Fruit fly (Drosophila melanogaster): Measurements from ENCODE around the gene CG7567.
A peak's percentile ranks its signal among the peaks of the same experiment; 100 is the strongest.

The CG7567 gene

dm6 chr3R:29549945-29550344 is 38.0 kb downstream of the CG7567 start (continued):
- TF ChIP-seq az2 (GFP tag; optimal IDR thresholded peaks at IDR 0.05) (peak; percentile 14), CG16779 (GFP tag; IDR thresholded peaks at IDR 0.05) (no peak), phol (tag; optimal IDR thresholded peaks at IDR 0.05) (peak; percentile 27), fd102C (GFP tag; optimal IDR thresholded peaks at IDR 0.05) (peak; percentile 51), dmrt11E (tag; optimal IDR thresholded peaks at IDR 0.05) (peak; percentile 68), Hmr (GFP tag; optimal IDR thresholded peaks at IDR 0.05) (no peak), CG15696 (tag; optimal IDR thresholded peaks at IDR 0.05) (peak; percentile 27), CG14710 (tag; optimal IDR thresholded peaks at IDR 0.05) (peak; percentile 1), gem (tag; optimal IDR thresholded peaks at IDR 0.05) (peak; percentile 16), CG16815 (GFP tag; optimal IDR thresholded peaks at IDR 0.05) (peak; percentile 17), ara (GFP tag; IDR thresholded peaks at IDR 0.05) (peak; percentile 32; the same call in 1 of the 2 replicates), CG9727 (GFP tag; optimal IDR thresholded peaks at IDR 0.05) (peak; percentile 26), row (GFP tag; IDR thresholded peaks at IDR 0.05) (peak; percentile 23; the same call in 2 of the 3 replicates), CG10959 (GFP tag; IDR thresholded peaks at IDR 0.05) (peak; percentile 45; the same call in 1 of the 2 replicates), CG31388 (GFP tag; optimal IDR thresholded peaks at IDR 0.05) (no peak), chif (GFP tag; optimal IDR thresholded peaks at IDR 0.05) (peak in 1 of 2 experiments; percentile 45), trh (GFP tag; optimal IDR thresholded peaks at IDR 0.05) (no peak), nerfin-2 (GFP tag; IDR thresholded peaks at IDR 0.05; ENCODE audit: partially characterized antibody) (no peak), Trl (optimal IDR thresholded peaks at IDR 0.05) (no peak), Trl (GFP tag; optimal IDR thresholded peaks at IDR 0.05) (peak; percentile 19), prd (optimal IDR thresholded peaks at IDR 0.05) (no peak), prd (GFP tag; IDR thresholded peaks at IDR 0.05) (peak; percentile 65), CG30431 (GFP tag; optimal IDR thresholded peaks at IDR 0.05) (peak; percentile 26), lola (GFP tag; optimal IDR thresholded peaks at IDR 0.05) (peak in 1 of 3 experiments; percentile 11), CG2712 (tag; optimal IDR thresholded peaks at IDR 0.05) (peak; percentile 33)

dm6 chr3R:29549157-29549556 is 38.7 kb downstream of the CG7567 start:
- TF ChIP-seq prd (optimal IDR thresholded peaks at IDR 0.05), result no peak
- TF ChIP-seq prd (GFP tag; IDR thresholded peaks at IDR 0.05), result 0 out of 3 replicates have a peak, but pooled peaks have one; percentile 1
- no peak for TF ChIP-seq dpn (GFP tag; optimal IDR thresholded peaks at IDR 0.05)
- TF ChIP-seq D19A (tag; optimal IDR thresholded peaks at IDR 0.05), result peak; percentile 90

dm6 chr3R:29548751-29549150 is 39.2 kb downstream of the CG7567 start:
- TF ChIP-seq CG2120 (GFP tag; optimal IDR thresholded peaks at IDR 0.05), result no peak
- TF ChIP-seq CG10366 (GFP tag; IDR thresholded peaks at IDR 0.05), result no peak
- TF ChIP-seq chif (GFP tag; optimal IDR thresholded peaks at IDR 0.05), result peak in 1 of 2 experiments; percentile 29
- no peak for TF ChIP-seq PHDP (tag; optimal IDR thresholded peaks at IDR 0.05)
- TF ChIP-seq tll (GFP tag; optimal IDR thresholded peaks at IDR 0.05), result peak in 1 of 2 experiments; percentile 84
- TF ChIP-seq sens (GFP tag), result peak; percentile 68
- no peak for TF ChIP-seq Dbx (GFP tag; IDR thresholded peaks at IDR 0.05)
- no peak for TF ChIP-seq Abd-B (GFP tag; optimal IDR thresholded peaks at IDR 0.05)
- TF ChIP-seq sd (tag; optimal IDR thresholded peaks at IDR 0.05), result no peak
- TF ChIP-seq CG9727 (GFP tag; optimal IDR thresholded peaks at IDR 0.05), result peak; percentile 61
- no peak for TF ChIP-seq ERR (GFP tag; optimal IDR thresholded peaks at IDR 0.05)
- no peak for TF ChIP-seq cad (GFP tag; optimal IDR thresholded peaks at IDR 0.05)
- no peak for TF ChIP-seq CG8089 (GFP tag; optimal IDR thresholded peaks at IDR 0.05)
- no peak for TF ChIP-seq CG6254 (GFP tag; optimal IDR thresholded peaks at IDR 0.05)
- TF ChIP-seq D (optimal IDR thresholded peaks at IDR 0.05), result no peak
- peak; percentile 33 for TF ChIP-seq D (GFP tag; optimal IDR thresholded peaks at IDR 0.05)
- TF ChIP-seq CG8765 (GFP tag; IDR thresholded peaks at IDR 0.05), result no peak
- no peak for TF ChIP-seq CG10147 (GFP tag; optimal IDR thresholded peaks at IDR 0.05)
- no peak for TF ChIP-seq chm (GFP tag; IDR thresholded peaks at IDR 0.05)
- peak; percentile 40 for TF ChIP-seq CG3407 (GFP tag; optimal IDR thresholded peaks at IDR 0.05)
- no peak for TF ChIP-seq CG11093 (GFP tag; IDR thresholded peaks at IDR 0.05)
- TF ChIP-seq CG2678 (tag; optimal IDR thresholded peaks at IDR 0.05), result peak; percentile 10
- TF ChIP-seq CG10979 (tag; optimal IDR thresholded peaks at IDR 0.05), result no peak
- TF ChIP-seq ara (GFP tag; IDR thresholded peaks at IDR 0.05), result peak; percentile 11; the same call in 1 of the 2 replicates
- TF ChIP-seq CTCF (GFP tag; optimal IDR thresholded peaks at IDR 0.05), result no peak
